Worm (Caenorhabditis elegans) whole organism, L1 larva: ENCODE data around the gene C14F11.4.

Source experiments
- F16B12.6 ChIP-seq: fragments of 150-350 bp; optimal IDR thresholded peaks from 2 replicates; lab custom pipeline; 2014; ENCODE audit warnings: missing biosample characterization, missing genetic modification characterization
- Y116A8C.19 ChIP-seq: sonication (generic microtip); optimal IDR thresholded peaks from 2 replicates; lab custom pipeline; 2016; ENCODE audit warnings: missing compliant biosample characterization, missing genetic modification characterization, borderline replicate concordance
- aly-2 ChIP-seq: fragments of 150-350 bp; optimal IDR thresholded peaks from 2 replicates; lab custom pipeline; 2014; ENCODE audit warnings: missing biosample characterization, missing genetic modification characterization
- ama-1 ChIP-seq: fragments of 150-350 bp; optimal IDR thresholded peaks from 2 replicates; lab custom pipeline; 2014
- ceh-63 ChIP-seq: fragments of 200-800 bp; sonication (Bioruptor generic); optimal IDR thresholded peaks from 2 replicates; lab custom pipeline; 2018; ENCODE audit warnings: mild to moderate bottlenecking, missing genetic modification characterization, missing compliant biosample characterization
- ceh-82 ChIP-seq, 3 experiments: fragments of 150-350 bp in 1 of 3; sonication (generic microtip) in 2 of 3; optimal IDR thresholded peaks; 2 replicates each; lab custom pipeline; 2014 to 2017; ENCODE audit warnings: missing biosample characterization in 3 of 3, missing genetic modification characterization in 3 of 3
- dpl-1 ChIP-seq, 3 experiments: fragments of 150-350 bp in 2 of 3; sonication (generic microtip) in 1 of 3; optimal IDR thresholded peaks; 2 replicates each; lab custom pipeline; 2014 to 2017; ENCODE audit warnings: missing biosample characterization in 3 of 3, missing genetic modification characterization in 3 of 3, missing genetic modification reagents in 3 of 3
- dsc-1 ChIP-seq: sonication (generic microtip); optimal IDR thresholded peaks from 2 replicates; lab custom pipeline; 2016; ENCODE audit warnings: mild to moderate bottlenecking, missing genetic modification characterization, missing compliant biosample characterization
- efl-1 ChIP-seq, 4 experiments: fragments of 150-350 bp; optimal IDR thresholded peaks in 3 of 4; peaks in 1 of 4; 1 replicate in 1 of 4; 2 replicates in 3 of 4; lab custom pipeline; 2014; ENCODE audit warnings: missing biosample characterization in 2 of 4, missing genetic modification characterization in 2 of 4, missing genetic modification reagents in 2 of 4
- efl-3 ChIP-seq: fragments of 200-800 bp; sonication (Bioruptor generic); optimal IDR thresholded peaks from 2 replicates; lab custom pipeline; 2018; ENCODE audit warnings: mild to moderate bottlenecking, missing genetic modification characterization, missing compliant biosample characterization
- egl-13 ChIP-seq: sonication (generic microtip); optimal IDR thresholded peaks from 2 replicates; lab custom pipeline; 2016; ENCODE audit warnings: missing genotype, missing genetic modification reagents, missing genetic modification characterization, missing compliant biosample characterization
- egl-27 ChIP-seq, 2 experiments: fragments of 150-350 bp in 1 of 2; sonication (generic microtip); optimal IDR thresholded peaks; 3 replicates each; lab custom pipeline; 2017 to 2018; ENCODE audit warnings: missing biosample characterization in 2 of 2, missing genetic modification characterization in 2 of 2, missing genetic modification reagents in 2 of 2
- elt-3 ChIP-seq, 6 experiments: fragments of 150-350 bp in 1 of 6; sonication (generic microtip); optimal IDR thresholded peaks; 2 replicates each; lab custom pipeline; 2017 to 2018; ENCODE audit warnings: missing biosample characterization in 6 of 6, missing genetic modification characterization in 6 of 6, inconsistent platforms in 1 of 6
- ets-5 ChIP-seq: fragments of 200-800 bp; sonication (Bioruptor generic); IDR thresholded peaks from 2 replicates; pipeline ENCODE4 v1.3.6; 2022; ENCODE audit warnings: missing genetic modification characterization, missing compliant biosample characterization
- fkh-8 ChIP-seq: sonication (generic microtip); optimal IDR thresholded peaks from 2 replicates; lab custom pipeline; 2016; ENCODE audit warnings: mild to moderate bottlenecking, missing genetic modification characterization, missing compliant biosample characterization
- hlh-17 ChIP-seq: fragments of 200-800 bp; sonication (Bioruptor generic); optimal IDR thresholded peaks from 2 replicates; lab custom pipeline; 2018; ENCODE audit warnings: missing genetic modification characterization, mild to moderate bottlenecking, missing compliant biosample characterization, moderate library complexity, borderline replicate concordance
- isw-1 ChIP-seq: fragments of 200-800 bp; sonication (Bioruptor generic); IDR thresholded peaks from 2 replicates; pipeline ENCODE4 v1.3.6; 2022; ENCODE audit warnings: missing genetic modification characterization, missing compliant biosample characterization
- lin-15B ChIP-seq: fragments of 150-350 bp; sonication (generic microtip); optimal IDR thresholded peaks from 3 replicates; lab custom pipeline; 2014; ENCODE audit warnings: missing biosample characterization, missing genetic modification characterization
- lin-39 ChIP-seq: fragments of 150-350 bp; optimal IDR thresholded peaks from 2 replicates; lab custom pipeline; 2014; ENCODE audit warnings: missing biosample characterization, missing genetic modification reagents, missing genetic modification characterization
- nhr-11 ChIP-seq: fragments of 150-350 bp; optimal IDR thresholded peaks from 2 replicates; lab custom pipeline; 2014; ENCODE audit warnings: missing biosample characterization, missing genetic modification characterization
- nhr-20 ChIP-seq: sonication (generic microtip); optimal IDR thresholded peaks from 2 replicates; lab custom pipeline; 2016; ENCODE audit warnings: mild to moderate bottlenecking, missing genetic modification characterization, missing compliant biosample characterization
- nhr-237 ChIP-seq: fragments of 150-350 bp; optimal IDR thresholded peaks from 2 replicates; lab custom pipeline; 2014; ENCODE audit warnings: missing biosample characterization, missing genetic modification characterization
- nhr-28 ChIP-seq: fragments of 150-350 bp; optimal IDR thresholded peaks from 2 replicates; lab custom pipeline; 2014; ENCODE audit warnings: missing biosample characterization, missing genetic modification characterization
- nhr-47 ChIP-seq: sonication (generic microtip); optimal IDR thresholded peaks from 2 replicates; lab custom pipeline; 2016; ENCODE audit warnings: mild to moderate bottlenecking, missing genetic modification characterization, moderate library complexity, missing compliant biosample characterization
- nhr-77 ChIP-seq: fragments of 150-350 bp; optimal IDR thresholded peaks from 2 replicates; lab custom pipeline; 2014; ENCODE audit warnings: missing biosample characterization, missing genetic modification characterization
- pqm-1 ChIP-seq: sonication (generic microtip); optimal IDR thresholded peaks from 3 replicates; lab custom pipeline; 2017; ENCODE audit warnings: missing biosample characterization, missing genetic modification characterization
- rnt-1 ChIP-seq: sonication (generic microtip); optimal IDR thresholded peaks from 2 replicates; lab custom pipeline; 2016; ENCODE audit warnings: mild to moderate bottlenecking, missing genetic modification characterization, moderate library complexity, missing compliant biosample characterization
- sptf-1 ChIP-seq: fragments of 150-350 bp; optimal IDR thresholded peaks from 2 replicates; lab custom pipeline; 2014; ENCODE audit warnings: missing biosample characterization, missing genetic modification characterization
- sup-37 ChIP-seq: fragments of 200-800 bp; sonication (Bioruptor generic); optimal IDR thresholded peaks from 2 replicates; lab custom pipeline; 2018; ENCODE audit warnings: mild to moderate bottlenecking, missing genetic modification characterization, missing compliant biosample characterization
- swsn-7 ChIP-seq: sonication (generic microtip); optimal IDR thresholded peaks from 2 replicates; lab custom pipeline; 2016; ENCODE audit warnings: missing genetic modification characterization, missing compliant biosample characterization
- unc-30 ChIP-seq: sonication (generic microtip); optimal IDR thresholded peaks from 2 replicates; lab custom pipeline; 2017; ENCODE audit warnings: missing biosample characterization, missing genetic modification characterization
- unc-62 ChIP-seq: fragments of 150-350 bp; optimal IDR thresholded peaks from 2 replicates; lab custom pipeline; 2014; ENCODE audit warnings: missing biosample characterization, missing genetic modification reagents, missing genetic modification characterization
- unc-98 ChIP-seq: fragments of 200-800 bp; sonication (Bioruptor generic); IDR thresholded peaks from 2 replicates; pipeline ENCODE4 v1.3.6; 2022; ENCODE audit warnings: missing genetic modification characterization, missing compliant biosample characterization
- ztf-11 ChIP-seq, 2 experiments: sonication (generic microtip); optimal IDR thresholded peaks; 2 replicates each; lab custom pipeline; 2016 to 2017; ENCODE audit warnings: missing genetic modification characterization in 2 of 2, missing biosample characterization in 1 of 2, missing compliant biosample characterization in 1 of 2
- ztf-4 ChIP-seq: fragments of 150-350 bp; optimal IDR thresholded peaks from 2 replicates; lab custom pipeline; 2014; ENCODE audit warnings: missing biosample characterization, missing genetic modification characterization

The C14F11.4 gene

ce11 chrX:6194191-6194724 is 38.6 kb downstream of the C14F11.4 start, which contains the start of gene ceh-54:
ceh-54 (minus strand) TSS chrX:6194241.
- no peak for TF ChIP-seq sup-37 (GFP tag; lab: Kevin White, UChicago)
- no peak for TF ChIP-seq Y116A8C.19 (tag; lab: Kevin White, UChicago)
- TF ChIP-seq F16B12.6 (tag; lab: Kevin White, UChicago) = no peak
- no peak for TF ChIP-seq nhr-11 (tag; lab: Kevin White, UChicago)
- TF ChIP-seq nhr-20 (tag; lab: Kevin White, UChicago) = no peak
- no peak for TF ChIP-seq ztf-11 (tag; optimal IDR thresholded peaks at IDR 0.05; lab: Kevin White, UChicago)
- no peak for TF ChIP-seq ets-5 (GFP tag; lab: Robert Waterston, UW)
- peak; percentile 65 for TF ChIP-seq egl-13
- peak; percentile 8 for TF ChIP-seq nhr-47 (tag; lab: Kevin White, UChicago)
- peak; percentile 75 for TF ChIP-seq dsc-1 (tag; lab: Kevin White, UChicago)
- no peak for TF ChIP-seq efl-3

- TF ChIP-seq hlh-17 (GFP tag; lab: Kevin White, UChicago) (no peak), ama-1 (lab: Kevin White, UChicago) (no peak), ets-5 (GFP tag; lab: Robert Waterston, UW) (no peak), unc-62 (GFP tag; lab: Kevin White, UChicago) (no peak), swsn-7 (no peak), lin-15B (tag; lab: Kevin White, UChicago) (no peak), nhr-28 (no peak), unc-30 (tag; lab: Kevin White, UChicago) (no peak), ztf-4 (tag; lab: Kevin White, UChicago) (no peak), lin-39 (tag; lab: Kevin White, UChicago) (no peak), isw-1 (GFP tag; lab: Robert Waterston, UW) (no peak), nhr-77 (tag; lab: Kevin White, UChicago) (no peak), sptf-1 (tag; lab: Kevin White, UChicago) (no peak), ceh-82 (tag; optimal IDR thresholded peaks at IDR 0.05; lab: Kevin White, UChicago) (no peak), egl-27 (tag; optimal IDR thresholded peaks at IDR 0.05; lab: Kevin White, UChicago) (no peak)
Measured at ce11 chrX:6189955-6190354, 42.9 kb downstream of the C14F11.4 start, which contains the start of gene T13C5.9. T13C5.9 (plus strand) TSS chrX:6190255.

- TF ChIP-seq unc-98 (GFP tag; lab: Robert Waterston, UW) (no peak), nhr-11 (tag; lab: Kevin White, UChicago) (no peak), nhr-237 (no peak), rnt-1 (tag; lab: Kevin White, UChicago) (no peak), dpl-1 (GFP tag; optimal IDR thresholded peaks at IDR 0.05; lab: Kevin White, UChicago) (no peak), aly-2 (no peak), efl-1 (optimal IDR thresholded peaks at IDR 0.05; lab: Kevin White, UChicago) (no peak), efl-1 (GFP tag; optimal IDR thresholded peaks at IDR 0.05 in 1 of 2; lab: Kevin White, UChicago) (no peak), Y116A8C.19 (tag; lab: Kevin White, UChicago) (no peak)
Measured at ce11 chrX:6187848-6188247, 45.0 kb downstream of the C14F11.4 start, which contains the start of gene T13C5.10. T13C5.10 (plus strand) TSS chrX:6188148.

- TF ChIP-seq pqm-1 (tag; lab: Kevin White, UChicago) = no peak
- TF ChIP-seq fkh-8 (tag; lab: Kevin White, UChicago) = no peak
- TF ChIP-seq nhr-11 (tag; lab: Kevin White, UChicago) = no peak
- TF ChIP-seq rnt-1 (tag; lab: Kevin White, UChicago) = no peak
- no peak for TF ChIP-seq elt-3 (tag; optimal IDR thresholded peaks at IDR 0.05; lab: Kevin White, UChicago)
- TF ChIP-seq ceh-63 (GFP tag; lab: Kevin White, UChicago) = no peak
- TF ChIP-seq, all 84 proteins: peak for 0
Measured at ce11 chrX:6184709-6185108, 48.1 kb downstream of the C14F11.4 start, which contains the start of gene T13C5.2. T13C5.2 (plus strand) TSS chrX:6185009.
